Worm (Caenorhabditis elegans): Measurements from ENCODE around the gene fbxa-24.

Gene fbxa-24

ce11 chrII:3827801-3828200 lies 11.5 kb downstream of the fbxa-24 start, which contains the start of gene F54D10.8:
Gene F54D10.8 (minus strand): TSS chrII:3827901.
- TF ChIP-seq lin-39 (tag; optimal IDR thresholded peaks at IDR 0.05) (no peak), aha-1 (tag) (peak; percentile 88)

- peak in 1 of 2 experiments; percentile 93 for TF ChIP-seq unc-62 (GFP tag; optimal IDR thresholded peaks at IDR 0.05 in 1 of 2)
- no peak for TF ChIP-seq unc-62 (tag; optimal IDR thresholded peaks at IDR 0.05)
- TF ChIP-seq nhr-102 (tag; optimal IDR thresholded peaks at IDR 0.05): no peak
- TF ChIP-seq egl-27 (tag; optimal IDR thresholded peaks at IDR 0.05): no peak
- no peak for TF ChIP-seq zip-11 (GFP tag; IDR thresholded peaks at IDR 0.05)
- no peak for TF ChIP-seq ZK546.5 (tag; optimal IDR thresholded peaks at IDR 0.05)
- no peak for TF ChIP-seq F26F4.8 (GFP tag; conservative IDR thresholded peaks at IDR 0.05)
- TF ChIP-seq zag-1 (tag; optimal IDR thresholded peaks at IDR 0.05): no peak
Measured at ce11 chrII:3829623-3830022, 13.3 kb downstream of the fbxa-24 start.

- no peak for TF ChIP-seq daf-19 (GFP tag; conservative IDR thresholded peaks at IDR 0.05)
Measured at ce11 chrII:3832383-3832782, 16.1 kb downstream of the fbxa-24 start, which contains the start of gene F54D10.9. Gene F54D10.9 (minus strand): TSS chrII:3832483.

ce11 chrII:3835915-3836314 lies 19.6 kb downstream of the fbxa-24 start, which contains the start of gene oac-4:
Gene oac-4 (minus strand): TSS chrII:3836015.
- no peak for TF ChIP-seq nhr-11 (tag; optimal IDR thresholded peaks at IDR 0.05)
- TF ChIP-seq ztf-7 (tag; optimal IDR thresholded peaks at IDR 0.05): no peak
- TF ChIP-seq ctbp-1 (GFP tag; IDR thresholded peaks at IDR 0.05): 0 out of 2 replicates have a peak, but pooled peaks have one; percentile 6
- TF ChIP-seq jun-1 (tag; optimal IDR thresholded peaks at IDR 0.05): no peak

ce11 chrII:3839562-3839961 lies 23.2 kb downstream of the fbxa-24 start, which contains the start of gene C17A2.4:
Gene C17A2.4 (plus strand): TSS chrII:3839862.
- TF ChIP-seq aha-1 (tag) (peak; percentile 10), ceh-44 (GFP tag; IDR thresholded peaks at IDR 0.05) (no peak)

- TF ChIP-seq ceh-28 (tag; optimal IDR thresholded peaks at IDR 0.05): no peak
- peak; percentile 78 for TF ChIP-seq aha-1 (tag)
- TF ChIP-seq lin-1 (GFP tag; IDR thresholded peaks at IDR 0.05): no peak
Measured at ce11 chrII:3843305-3843704, 27.0 kb downstream of the fbxa-24 start, which contains the start of the genes C17A2.7 and C17A2.3. Gene C17A2.7 (minus strand): TSS chrII:3843405. Gene C17A2.3 (plus strand): TSS chrII:3843609.

ce11 chrII:3846028-3846427 lies 29.7 kb downstream of the fbxa-24 start, which contains the start of gene C17A2.2:
Gene C17A2.2 (plus strand): TSS chrII:3846328.
- TF ChIP-seq unc-62 (GFP tag; optimal IDR thresholded peaks at IDR 0.05 in 1 of 2) (peak in 1 of 2 experiments; percentile 69), unc-62 (tag; optimal IDR thresholded peaks at IDR 0.05) (no peak), nhr-41 (GFP tag; IDR thresholded peaks at IDR 0.05) (no peak)

- no peak for TF ChIP-seq duxl-1 (tag; optimal IDR thresholded peaks at IDR 0.05; ENCODE audit: poor library complexity)
- no peak for TF ChIP-seq ceh-28 (tag; optimal IDR thresholded peaks at IDR 0.05)
- no peak for TF ChIP-seq ceh-82 (tag; optimal IDR thresholded peaks at IDR 0.05)
- no peak for TF ChIP-seq zip-2 (tag; optimal IDR thresholded peaks at IDR 0.05)
- TF ChIP-seq arid-1 (GFP tag; conservative IDR thresholded peaks at IDR 0.05): no peak
- TF ChIP-seq nhr-25 (tag; optimal IDR thresholded peaks at IDR 0.05; ENCODE audit: borderline replicate concordance, insufficient read depth): no peak
- TF ChIP-seq lin-13 (GFP tag; optimal IDR thresholded peaks at IDR 0.05): no peak
- TF ChIP-seq tag-97 (GFP tag; IDR thresholded peaks at IDR 0.05): no peak
- no peak for TF ChIP-seq nhr-10 (tag; optimal IDR thresholded peaks at IDR 0.05)
- TF ChIP-seq spr-1 (tag; optimal IDR thresholded peaks at IDR 0.05): no peak
- no peak for TF ChIP-seq set-16 (GFP tag; IDR thresholded peaks at IDR 0.05)
Measured at ce11 chrII:3850655-3851054, 34.3 kb downstream of the fbxa-24 start, which contains the start of gene nhr-72. Gene nhr-72 (minus strand): TSS chrII:3850755.

Measured in whole organism, L4 larva.